Fruit fly (Drosophila melanogaster) whole organism, embryonic: Measurements from ENCODE around the gene Spt6.

Source experiments
- Antp ChIP-seq: fragments of 200-800 bp; sonication (Bioruptor generic); optimal IDR thresholded peaks from 3 replicates; lab custom pipeline; 2016; ENCODE audit warnings: missing biosample characterization, missing genetic modification characterization
- Bteb2 ChIP-seq: fragments of 200-800 bp; sonication (Bioruptor generic); optimal IDR thresholded peaks from 2 replicates; lab custom pipeline; 2016; ENCODE audit warnings: missing biosample characterization, missing genetic modification characterization
- CG10267 ChIP-seq: fragments of 200-800 bp; sonication (Bioruptor generic); optimal IDR thresholded peaks from 2 replicates; lab custom pipeline; 2018; ENCODE audit warnings: missing biosample characterization, mild to moderate bottlenecking, missing genetic modification characterization, moderate library complexity
- CG12155 ChIP-seq: fragments of 200-800 bp; sonication (Bioruptor generic); optimal IDR thresholded peaks from 3 replicates; lab custom pipeline; 2016; ENCODE audit warnings: missing biosample characterization, missing genetic modification characterization
- CG12219 ChIP-seq: fragments of 200-800 bp; sonication (Bioruptor generic); optimal IDR thresholded peaks from 3 replicates; lab custom pipeline; 2018; ENCODE audit warnings: missing biosample characterization, mild to moderate bottlenecking, missing genetic modification characterization
- CG1233 ChIP-seq: fragments of 200-800 bp; sonication (Bioruptor generic); optimal IDR thresholded peaks from 4 replicates; lab custom pipeline; 2018; ENCODE audit warnings: missing biosample characterization, mild to moderate bottlenecking, missing genetic modification characterization
- CG12391 ChIP-seq: fragments of 200-800 bp; sonication (Bioruptor generic); optimal IDR thresholded peaks from 3 replicates; lab custom pipeline; 2018; ENCODE audit warnings: missing biosample characterization, mild to moderate bottlenecking, missing genetic modification characterization, moderate library complexity
- CG12769 ChIP-seq: fragments of 200-800 bp; sonication (Bioruptor generic); optimal IDR thresholded peaks from 2 replicates; lab custom pipeline; 2019; ENCODE audit warnings: missing biosample characterization, mild to moderate bottlenecking, missing genetic modification characterization, moderate library complexity
- CG13775 ChIP-seq: fragments of 200-800 bp; sonication (Bioruptor generic); optimal IDR thresholded peaks from 3 replicates; lab custom pipeline; 2017; ENCODE audit warnings: missing biosample characterization, mild to moderate bottlenecking, missing genetic modification characterization
- CG14860 ChIP-seq: fragments of 200-800 bp; sonication (Bioruptor generic); IDR thresholded peaks from 3 replicates; pipeline ENCODE4 v1.3.6; 2022; ENCODE audit warnings: missing biosample characterization, missing genetic modification characterization; ENCODE audit not compliant: partially characterized antibody
- CG15601 ChIP-seq: fragments of 200-800 bp; sonication (Bioruptor generic); optimal IDR thresholded peaks from 3 replicates; lab custom pipeline; 2019; ENCODE audit warnings: missing biosample characterization, mild to moderate bottlenecking, missing genetic modification characterization, moderate library complexity
- CG15696 ChIP-seq: fragments of 200-800 bp; sonication (Bioruptor generic); optimal IDR thresholded peaks from 2 replicates; lab custom pipeline; 2019; ENCODE audit warnings: missing biosample characterization, mild to moderate bottlenecking, missing genetic modification characterization, moderate library complexity
- CG17829 ChIP-seq: fragments of 200-800 bp; optimal IDR thresholded peaks from 2 replicates; lab custom pipeline; 2019; ENCODE audit warnings: missing biosample characterization, mild to moderate bottlenecking, missing genetic modification characterization, moderate library complexity
- CG1832 ChIP-seq: fragments of 200-800 bp; sonication (Bioruptor generic); optimal IDR thresholded peaks from 2 replicates; lab custom pipeline; 2017; ENCODE audit warnings: missing biosample characterization, mild to moderate bottlenecking, missing genetic modification characterization, inconsistent platforms
- CG30020 ChIP-seq: fragments of 200-800 bp; optimal IDR thresholded peaks from 2 replicates; lab custom pipeline; 2019; ENCODE audit warnings: missing biosample characterization, mild to moderate bottlenecking, missing genetic modification characterization, moderate library complexity
- CG3163 ChIP-seq: fragments of 200-800 bp; sonication (Bioruptor generic); optimal IDR thresholded peaks from 3 replicates; lab custom pipeline; 2016; ENCODE audit warnings: missing biosample characterization, missing genetic modification characterization
- CG32772 ChIP-seq: fragments of 200-800 bp; sonication (Bioruptor generic); IDR thresholded peaks from 2 replicates; pipeline ENCODE4 v1.3.6; 2022; ENCODE audit warnings: missing biosample characterization, missing genetic modification characterization
- CG3407 ChIP-seq: fragments of 200-800 bp; sonication (Bioruptor generic); optimal IDR thresholded peaks from 2 replicates; lab custom pipeline; 2018; ENCODE audit warnings: missing biosample characterization, mild to moderate bottlenecking, missing genetic modification characterization
- CG3847 ChIP-seq: fragments of 200-800 bp; sonication (Bioruptor generic); IDR thresholded peaks from 2 replicates; pipeline ENCODE4 v1.3.6; 2022; ENCODE audit warnings: missing biosample characterization, missing genetic modification characterization
- CG4854 ChIP-seq: fragments of 200-800 bp; sonication (Bioruptor generic); optimal IDR thresholded peaks from 2 replicates; lab custom pipeline; 2016; ENCODE audit warnings: missing biosample characterization, missing genetic modification characterization, inconsistent platforms
- CG6175 ChIP-seq: fragments of 200-800 bp; sonication (Bioruptor generic); IDR thresholded peaks from 3 replicates; pipeline ENCODE4 v1.3.6; 2022; ENCODE audit warnings: missing biosample characterization, missing genetic modification characterization
- CG6689 ChIP-seq: fragments of 200-800 bp; sonication (Bioruptor generic); IDR thresholded peaks from 2 replicates; pipeline ENCODE4 v1.3.6; 2022; ENCODE audit warnings: missing biosample characterization, missing genetic modification characterization
- CG7963 ChIP-seq: fragments of 200-800 bp; sonication (Bioruptor generic); IDR thresholded peaks from 3 replicates; pipeline ENCODE4 v1.3.6; 2022; ENCODE audit warnings: missing biosample characterization, missing genetic modification characterization; ENCODE audit not compliant: partially characterized antibody
- CG8924 ChIP-seq: fragments of 200-800 bp; optimal IDR thresholded peaks from 3 replicates; lab custom pipeline; 2019; ENCODE audit warnings: missing biosample characterization, mild to moderate bottlenecking, missing genetic modification characterization, moderate library complexity
- CG9437 ChIP-seq: fragments of 200-800 bp; sonication (Bioruptor generic); optimal IDR thresholded peaks from 2 replicates; lab custom pipeline; 2018; ENCODE audit warnings: missing biosample characterization, mild to moderate bottlenecking, missing genetic modification characterization
- CG9797 ChIP-seq: fragments of 200-800 bp; sonication (Bioruptor generic); optimal IDR thresholded peaks from 3 replicates; lab custom pipeline; 2018; ENCODE audit warnings: missing biosample characterization, mild to moderate bottlenecking, missing genetic modification characterization
- Hmx ChIP-seq: fragments of 200-800 bp; sonication (Bioruptor generic); optimal IDR thresholded peaks from 2 replicates; lab custom pipeline; 2016; ENCODE audit warnings: missing biosample characterization, missing genetic modification characterization
- MTF-1 ChIP-seq: fragments of 200-800 bp; sonication (Bioruptor generic); optimal IDR thresholded peaks from 2 replicates; lab custom pipeline; 2018; ENCODE audit warnings: missing biosample characterization, mild to moderate bottlenecking, missing genetic modification characterization, borderline replicate concordance
- Max ChIP-seq: fragments of 200-800 bp; sonication (Bioruptor generic); optimal IDR thresholded peaks from 2 replicates; lab custom pipeline; 2016; ENCODE audit warnings: missing biosample characterization, mild to moderate bottlenecking, missing genetic modification characterization
- Side ChIP-seq: fragments of 200-800 bp; sonication (Bioruptor generic); optimal IDR thresholded peaks from 2 replicates; lab custom pipeline; 2016; ENCODE audit warnings: missing biosample characterization, missing genetic modification characterization
- Sry-δ ChIP-seq: fragments of 200-800 bp; sonication (Bioruptor generic); optimal IDR thresholded peaks from 2 replicates; lab custom pipeline; 2016; ENCODE audit warnings: missing biosample characterization, missing genetic modification characterization
- ap ChIP-seq: fragments of 200-800 bp; sonication (Bioruptor generic); IDR thresholded peaks from 2 replicates; pipeline ENCODE4 v1.3.6; 2022; ENCODE audit warnings: missing biosample characterization, missing genetic modification characterization
- bcd ChIP-seq: fragments of 200-800 bp; sonication (Bioruptor generic); optimal IDR thresholded peaks from 2 replicates; lab custom pipeline; 2017; ENCODE audit warnings: missing biosample characterization, mild to moderate bottlenecking, missing genetic modification characterization
- caup ChIP-seq: fragments of 200-800 bp; sonication (Bioruptor generic); optimal IDR thresholded peaks from 3 replicates; lab custom pipeline; 2017; ENCODE audit warnings: missing biosample characterization, mild to moderate bottlenecking, missing genetic modification characterization, moderate library complexity; ENCODE audit not compliant: severe bottlenecking
- fd64A ChIP-seq: fragments of 200-800 bp; sonication (Bioruptor generic); optimal IDR thresholded peaks from 3 replicates; lab custom pipeline; 2018; ENCODE audit warnings: missing biosample characterization, mild to moderate bottlenecking, missing genetic modification characterization
- fru ChIP-seq: fragments of >200 bp; optimal IDR thresholded peaks from 2 replicates; lab custom pipeline; 2017
- gro ChIP-seq: fragments of 200-800 bp; sonication (Bioruptor generic); optimal IDR thresholded peaks from 2 replicates; lab custom pipeline; 2016; ENCODE audit warnings: missing biosample characterization, missing genetic modification characterization
- gt ChIP-seq: fragments of 200-800 bp; sonication (Bioruptor generic); IDR thresholded peaks from 2 replicates; pipeline ENCODE4 v1.3.6; 2022; ENCODE audit warnings: missing biosample characterization, missing genetic modification characterization
- mam ChIP-seq: fragments of 200-800 bp; sonication (Bioruptor generic); optimal IDR thresholded peaks from 3 replicates; lab custom pipeline; 2016; ENCODE audit warnings: missing biosample characterization, missing genetic modification characterization
- prd ChIP-seq, 3 experiments: fragments of >200 bp in 2 of 3; fragments of 200-800 bp in 1 of 3; sonication (Bioruptor generic) in 1 of 3; optimal IDR thresholded peaks in 2 of 3; IDR thresholded peaks in 1 of 3; 2 replicates in 2 of 3; 3 replicates in 1 of 3; pipeline versions ENCODE4 v1.3.6 to Lab custom; 2017 to 2022; ENCODE audit warnings: missing biosample characterization in 1 of 3, missing genetic modification characterization in 1 of 3
- pzg ChIP-seq: fragments of 200-800 bp; sonication (Bioruptor generic); optimal IDR thresholded peaks from 3 replicates; lab custom pipeline; 2018; ENCODE audit warnings: missing biosample characterization, mild to moderate bottlenecking, missing genetic modification characterization, moderate library complexity
- salm ChIP-seq: fragments of 200-800 bp; sonication (Bioruptor generic); optimal IDR thresholded peaks from 2 replicates; lab custom pipeline; 2018; ENCODE audit warnings: missing biosample characterization, mild to moderate bottlenecking, missing genetic modification characterization
- sens-2 ChIP-seq: fragments of 200-800 bp; sonication (Bioruptor generic); IDR thresholded peaks from 2 replicates; pipeline ENCODE4 v1.3.6; 2022; ENCODE audit warnings: missing biosample characterization, missing genetic modification characterization
- sim ChIP-seq: fragments of 200-800 bp; sonication (Bioruptor generic); IDR thresholded peaks from 2 replicates; pipeline ENCODE4 v1.3.6; 2022; ENCODE audit warnings: missing biosample characterization, missing genetic modification characterization
- tio ChIP-seq: fragments of 200-800 bp; sonication (Bioruptor generic); optimal IDR thresholded peaks from 2 replicates; lab custom pipeline; 2017; ENCODE audit warnings: missing biosample characterization, missing genetic modification characterization, inconsistent platforms
- tll ChIP-seq, 2 experiments: fragments of 200-800 bp in 1 of 2; fragments of >200 bp in 1 of 2; sonication (Bioruptor generic) in 1 of 2; optimal IDR thresholded peaks; 2 replicates each; lab custom pipeline; 2017 to 2019; ENCODE audit warnings: missing biosample characterization in 2 of 2, missing genetic modification characterization in 2 of 2, mild to moderate bottlenecking in 1 of 2, moderate library complexity in 1 of 2
- trem ChIP-seq: fragments of 200-800 bp; optimal IDR thresholded peaks from 3 replicates; lab custom pipeline; 2019; ENCODE audit warnings: missing biosample characterization, mild to moderate bottlenecking, missing genetic modification characterization, moderate library complexity
- unpg ChIP-seq: fragments of 200-800 bp; sonication (Bioruptor generic); optimal IDR thresholded peaks from 3 replicates; lab custom pipeline; 2018; ENCODE audit warnings: missing biosample characterization, mild to moderate bottlenecking, missing genetic modification characterization, moderate library complexity
- zfh2 ChIP-seq: fragments of 200-800 bp; sonication (Bioruptor generic); optimal IDR thresholded peaks from 2 replicates; lab custom pipeline; 2016; ENCODE audit warnings: missing biosample characterization, missing genetic modification characterization

The Spt6 gene

dm6 chrX:6267187-6267711 lies 348 bp upstream of the Spt6 start, which contains the start of gene schlank (continued):
- peak; percentile 59 for TF ChIP-seq CG12769 (tag; lab: Kevin White, UChicago)
- TF ChIP-seq prd (optimal IDR thresholded peaks at IDR 0.05; lab: Kevin White, UChicago), result no peak
- TF ChIP-seq prd (GFP tag; IDR thresholded peaks at IDR 0.05; lab: Robert Waterston, UW), result peak; percentile 81
- 0 out of 2 replicates have a peak, but pooled peaks have one; percentile 42 for TF ChIP-seq ap
- peak; percentile 25; the same call in 1 of the 2 replicates for TF ChIP-seq CG3847 (GFP tag; lab: Robert Waterston, UW)
- TF ChIP-seq trem (tag; lab: Kevin White, UChicago), result peak; percentile 10
- TF ChIP-seq CG9797 (GFP tag; lab: Kevin White, UChicago), result peak; percentile 89
- no peak for TF ChIP-seq fru (lab: Kevin White, UChicago)
- TF ChIP-seq CG4854 (GFP tag; lab: Kevin White, UChicago), result no peak
- no peak for TF ChIP-seq tio (GFP tag; lab: Kevin White, UChicago)
- peak; percentile 21 for TF ChIP-seq bcd (GFP tag; lab: Kevin White, UChicago)
- TF ChIP-seq CG12391, result peak; percentile 52
- TF ChIP-seq CG6689 (GFP tag; lab: Robert Waterston, UW), result peak; percentile 67
- peak; percentile 51 for TF ChIP-seq zfh2 (GFP tag; lab: Kevin White, UChicago)
- TF ChIP-seq CG3407 (GFP tag; lab: Kevin White, UChicago), result no peak
- TF ChIP-seq CG12219 (GFP tag; lab: Kevin White, UChicago), result peak; percentile 40
- TF ChIP-seq CG15696 (tag; lab: Kevin White, UChicago), result peak; percentile 36
- TF ChIP-seq sens-2, result no peak
- no peak for TF ChIP-seq MTF-1 (GFP tag; lab: Kevin White, UChicago)
- TF ChIP-seq gt (GFP tag; lab: Robert Waterston, UW), result no peak
- no peak for TF ChIP-seq CG7963 (GFP tag; lab: Robert Waterston, UW)
- peak; percentile 38 for TF ChIP-seq CG30020
- TF ChIP-seq caup (GFP tag; lab: Kevin White, UChicago), result peak; percentile 20
- TF ChIP-seq Side, result peak; percentile 58
- TF ChIP-seq unpg (GFP tag; lab: Kevin White, UChicago), result peak; percentile 44
- peak; percentile 28 for TF ChIP-seq CG17829 (tag; lab: Kevin White, UChicago)
- peak; percentile 25 for TF ChIP-seq CG8924 (tag; lab: Kevin White, UChicago)
- TF ChIP-seq Max, result no peak
- TF ChIP-seq tll (GFP tag; optimal IDR thresholded peaks at IDR 0.05; lab: Kevin White, UChicago), result peak; percentile 13 to 60
- peak; percentile 50; the same call in 1 of the 2 replicates for TF ChIP-seq CG32772 (GFP tag; lab: Robert Waterston, UW)
- no peak for TF ChIP-seq salm (tag; lab: Kevin White, UChicago)
- TF ChIP-seq CG1832 (GFP tag; lab: Kevin White, UChicago), result no peak
- no peak for TF ChIP-seq CG14860 (GFP tag; lab: Robert Waterston, UW)
- peak; percentile 73 for TF ChIP-seq mam (GFP tag; lab: Kevin White, UChicago)
- peak; percentile 13 for TF ChIP-seq CG9437 (GFP tag; lab: Kevin White, UChicago)
- peak; percentile 3 for TF ChIP-seq CG3163 (GFP tag; lab: Kevin White, UChicago)
- TF ChIP-seq CG12155 (GFP tag; lab: Kevin White, UChicago), result peak; percentile 27
- no peak for TF ChIP-seq gro
- no peak for TF ChIP-seq Hmx (GFP tag; lab: Kevin White, UChicago)
- peak; percentile 76 for TF ChIP-seq pzg (GFP tag; lab: Kevin White, UChicago)
- peak; percentile 39 for TF ChIP-seq CG10267 (tag; lab: Kevin White, UChicago)
- TF ChIP-seq sim (GFP tag; lab: Robert Waterston, UW), result no peak
- TF ChIP-seq Bteb2, result no peak
- peak; percentile 75 for TF ChIP-seq Antp (GFP tag; lab: Kevin White, UChicago)
- TF ChIP-seq CG6175 (GFP tag; lab: Robert Waterston, UW), result no peak
- no peak for TF ChIP-seq CG15601 (tag; lab: Kevin White, UChicago)
- peak; percentile 62 for TF ChIP-seq CG13775 (GFP tag; lab: Kevin White, UChicago)
- no peak for TF ChIP-seq fd64A (GFP tag; lab: Kevin White, UChicago)
- peak; percentile 2 for TF ChIP-seq CG1233 (GFP tag; lab: Kevin White, UChicago)
- peak; percentile 30 for TF ChIP-seq Sry-δ (GFP tag; lab: Kevin White, UChicago)
